Worm (Caenorhabditis elegans) whole organism, young adult: Measurements from ENCODE around the gene C04B4.1.

ENCODE experiments used
- atf-7 ChIP-seq: sonication (generic microtip); optimal IDR thresholded peaks from 2 replicates; lab custom pipeline; 2017; ENCODE audit warnings: mild to moderate bottlenecking, missing genetic modification characterization, missing compliant biosample characterization
- ccch-3 ChIP-seq: fragments of 200-800 bp; sonication (Bioruptor generic); optimal IDR thresholded peaks from 2 replicates; lab custom pipeline; 2018; ENCODE audit warnings: mild to moderate bottlenecking, missing genetic modification characterization, missing compliant biosample characterization
- egl-44 ChIP-seq: fragments of 200-800 bp; sonication (Bioruptor generic); IDR thresholded peaks from 2 replicates; pipeline ENCODE4 v1.3.6; 2022; ENCODE audit warnings: missing genetic modification reagents, missing genetic modification characterization, missing compliant biosample characterization
- egrh-3 ChIP-seq: fragments of 200-800 bp; sonication (Bioruptor generic); IDR thresholded peaks from 2 replicates; pipeline ENCODE4 v1.3.6; 2022; ENCODE audit warnings: missing genetic modification reagents, missing genetic modification characterization, missing compliant biosample characterization
- let-526 ChIP-seq: fragments of 200-800 bp; sonication (Bioruptor generic); IDR thresholded peaks from 2 replicates; pipeline ENCODE4 v1.3.6; 2022; ENCODE audit warnings: missing genetic modification reagents, missing genetic modification characterization, missing compliant biosample characterization
- lin-35 ChIP-seq, 3 experiments: fragments of 150-350 bp in 2 of 3; sonication (generic microtip) in 1 of 3; optimal IDR thresholded peaks; 2 replicates each; lab custom pipeline; 2014 to 2018; ENCODE audit warnings: missing biosample characterization in 3 of 3, missing genetic modification characterization in 3 of 3, missing genetic modification reagents in 3 of 3
- madf-10 ChIP-seq: sonication (generic microtip); optimal IDR thresholded peaks from 2 replicates; lab custom pipeline; 2016; ENCODE audit warnings: mild to moderate bottlenecking, missing genetic modification characterization, missing compliant biosample characterization
- mxl-1 ChIP-seq: sonication (generic microtip); optimal IDR thresholded peaks from 2 replicates; lab custom pipeline; 2016; ENCODE audit warnings: missing genetic modification characterization, missing compliant biosample characterization
- tbp1 ChIP-seq: fragments of 200-800 bp; sonication (Bioruptor generic); optimal IDR thresholded peaks from 2 replicates; lab custom pipeline; 2018; ENCODE audit warnings: mild to moderate bottlenecking, missing genetic modification characterization, missing compliant biosample characterization
- unc-62 ChIP-seq: fragments of 150-350 bp; optimal IDR thresholded peaks from 2 replicates; lab custom pipeline; 2014; ENCODE audit warnings: missing biosample characterization, missing genetic modification reagents, missing genetic modification characterization
- ztf-6 ChIP-seq: fragments of 200-800 bp; sonication (Bioruptor generic); IDR thresholded peaks from 2 replicates; pipeline ENCODE4 v1.3.6; 2022; ENCODE audit warnings: missing genetic modification reagents, missing genetic modification characterization, missing compliant biosample characterization

DNA sequence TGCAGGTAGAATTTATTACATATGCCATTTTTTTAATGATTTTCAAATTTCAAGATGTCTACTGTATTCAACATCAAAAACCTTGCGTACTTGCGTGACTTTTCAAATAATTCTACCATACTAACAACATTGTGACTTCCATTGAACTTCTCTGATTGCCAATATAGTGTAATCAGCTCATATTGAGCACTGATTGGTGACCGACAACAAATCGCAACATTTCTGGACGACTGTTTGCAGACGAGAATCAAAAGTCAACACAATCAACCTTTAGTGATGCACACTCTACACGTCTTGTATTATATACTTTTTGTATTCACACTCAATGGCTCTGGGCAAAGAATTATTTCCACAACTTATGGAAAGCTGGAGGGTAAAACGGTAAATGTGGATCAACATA, 39.1 kb upstream of the C04B4.1 start, which contains the start of gene cest-3:
- no peak for TF ChIP-seq unc-62
- TF ChIP-seq lin-35 (GFP tag; optimal IDR thresholded peaks at IDR 0.05; lab: Kevin White, UChicago): no peak
- TF ChIP-seq tbp1 (GFP tag; lab: Kevin White, UChicago): no peak
- no peak for TF ChIP-seq let-526
- no peak for TF ChIP-seq ccch-3 (GFP tag; lab: Kevin White, UChicago)
- TF ChIP-seq ztf-6 (GFP tag; lab: Robert Waterston, UW): no peak
- TF ChIP-seq egrh-3 (GFP tag; lab: Robert Waterston, UW): no peak
- no peak for TF ChIP-seq atf-7 (tag; lab: Kevin White, UChicago)
- TF ChIP-seq egl-44 (GFP tag; lab: Robert Waterston, UW): no peak
- TF ChIP-seq madf-10 (tag; lab: Kevin White, UChicago): no peak
- TF ChIP-seq mxl-1: no peak
